Worm (Caenorhabditis elegans): ENCODE data around the gene Y70C5B.2.

DNA sequence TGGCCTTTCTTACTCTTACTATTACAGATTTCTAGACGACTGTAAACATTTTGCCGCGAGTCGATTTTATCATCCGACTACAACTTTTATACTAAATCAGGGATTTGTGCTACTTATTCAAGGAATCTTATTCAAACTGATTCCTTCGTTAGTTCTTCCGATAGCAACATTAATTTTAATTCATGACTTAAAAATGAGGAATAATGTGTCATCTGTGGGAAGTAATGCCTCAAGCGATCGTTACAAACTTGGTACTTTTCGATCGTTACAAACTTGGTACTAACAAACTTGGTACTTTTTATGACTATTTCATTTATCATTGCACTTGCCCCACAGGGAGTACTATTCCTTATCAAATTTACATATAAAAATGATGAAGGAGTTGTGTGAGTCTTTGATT, 43.3 kb downstream of the Y70C5B.2 start, which contains the start of gene Y70C5A.4:
- TF ChIP-seq let-526 (GFP tag; IDR thresholded peaks at IDR 0.05) = no peak
- TF ChIP-seq ztf-3 (GFP tag; optimal IDR thresholded peaks at IDR 0.05) = no peak
- no peak for TF ChIP-seq ztf-6 (GFP tag; IDR thresholded peaks at IDR 0.05)
- no peak for TF ChIP-seq unc-62 (GFP tag; optimal IDR thresholded peaks at IDR 0.05)

All from whole organism, young adult.